Worm (Caenorhabditis elegans): ENCODE data around the gene clec-156.

DNA sequence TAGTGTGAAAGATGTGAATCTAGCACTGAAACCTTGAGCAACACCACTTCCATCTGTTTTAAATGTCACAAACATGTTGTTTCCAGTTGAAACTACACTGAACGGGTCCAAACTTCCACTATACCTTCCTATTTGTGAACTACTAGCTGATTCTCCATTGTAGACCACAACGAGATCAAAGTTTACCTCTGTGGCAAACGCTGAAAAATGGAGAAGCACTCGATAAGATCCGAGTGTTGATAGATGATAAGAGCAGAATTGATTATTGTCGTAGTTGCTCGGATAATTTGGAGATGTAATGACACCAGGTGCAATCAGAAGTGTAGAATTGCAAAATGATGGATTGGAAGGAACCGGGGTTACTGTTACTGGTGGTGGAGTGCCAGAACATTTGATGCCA is 39.9 kb upstream of the clec-156 start:
- no peak for TF ChIP-seq mdl-1 (tag; optimal IDR thresholded peaks at IDR 0.05)
- no peak for TF ChIP-seq unc-62 (GFP tag; optimal IDR thresholded peaks at IDR 0.05 in 1 of 2)
- TF ChIP-seq unc-62 (tag; optimal IDR thresholded peaks at IDR 0.05) = no peak

Data from whole organism, L4 larva.